Fruit fly (Drosophila melanogaster) whole organism, wandering third instar larva: ENCODE data around the gene Acsf2.

Experiments used
- Abd-B ChIP-seq: fragments of >200 bp; optimal IDR thresholded peaks from 2 replicates; lab custom pipeline; 2017; ENCODE audit warnings: missing biosample characterization, missing genetic modification characterization
- HLH106 ChIP-seq: fragments of 200-800 bp; optimal IDR thresholded peaks from 3 replicates; lab custom pipeline; 2019; ENCODE audit warnings: missing biosample characterization, mild to moderate bottlenecking, missing genetic modification characterization, moderate library complexity
- N ChIP-seq: fragments of >200 bp; optimal IDR thresholded peaks from 2 replicates; lab custom pipeline; 2018; ENCODE audit warnings: missing biosample characterization, missing external identifiers, missing genetic modification characterization
- Sp1 ChIP-seq: fragments of 200-800 bp; sonication (Bioruptor generic); optimal IDR thresholded peaks from 3 replicates; lab custom pipeline; 2019; ENCODE audit warnings: missing biosample characterization, mild to moderate bottlenecking, missing genetic modification characterization, moderate library complexity
- br ChIP-seq: fragments of 200-800 bp; sonication (Bioruptor generic); optimal IDR thresholded peaks from 2 replicates; lab custom pipeline; 2016; ENCODE audit warnings: missing biosample characterization, missing genetic modification characterization
- jim ChIP-seq: fragments of 175-275, 200-325 bp; sonication (Bioruptor generic); optimal IDR thresholded peaks from 2 replicates; lab custom pipeline; 2016; ENCODE audit warnings: missing biosample characterization, mild to moderate bottlenecking, missing genetic modification characterization
- psq ChIP-seq: fragments of 200-800 bp; sonication (Bioruptor generic); optimal IDR thresholded peaks from 3 replicates; lab custom pipeline; 2017; ENCODE audit warnings: missing biosample characterization, mild to moderate bottlenecking, missing genetic modification characterization, moderate library complexity

DNA sequence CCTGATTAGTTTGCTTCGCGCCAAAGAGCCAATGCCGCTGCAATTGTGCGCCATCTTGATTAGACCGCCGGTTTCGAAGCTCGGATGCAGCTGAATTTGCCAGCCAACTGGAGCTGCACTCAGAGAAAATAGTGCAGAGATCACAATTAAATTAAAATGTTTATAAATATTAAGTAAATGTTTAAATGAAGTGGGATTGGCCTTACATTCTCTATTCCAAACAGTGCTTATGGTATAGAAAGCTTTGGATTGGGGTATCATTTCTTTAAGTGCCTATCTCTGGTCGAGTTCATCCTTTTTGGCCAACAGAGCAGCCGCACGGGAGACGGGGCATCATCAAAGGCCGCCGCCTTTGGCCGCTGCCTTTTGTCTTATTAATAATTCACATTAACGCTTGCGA lies 44.2 kb upstream of the Acsf2 start:
- TF ChIP-seq N, result no peak
- no peak for TF ChIP-seq Abd-B (GFP tag; lab: Kevin White, UChicago)
- peak; percentile 63 for TF ChIP-seq HLH106 (tag; lab: Kevin White, UChicago)
- no peak for TF ChIP-seq jim (GFP tag; lab: Kevin White, UChicago)
- peak; percentile 43 for TF ChIP-seq br
- TF ChIP-seq Sp1 (GFP tag; lab: Kevin White, UChicago), result peak; percentile 59
- TF ChIP-seq psq (GFP tag; lab: Kevin White, UChicago), result peak; percentile 32
